Fruit fly (Drosophila melanogaster): ENCODE results near the gene CG44303.

DNA sequence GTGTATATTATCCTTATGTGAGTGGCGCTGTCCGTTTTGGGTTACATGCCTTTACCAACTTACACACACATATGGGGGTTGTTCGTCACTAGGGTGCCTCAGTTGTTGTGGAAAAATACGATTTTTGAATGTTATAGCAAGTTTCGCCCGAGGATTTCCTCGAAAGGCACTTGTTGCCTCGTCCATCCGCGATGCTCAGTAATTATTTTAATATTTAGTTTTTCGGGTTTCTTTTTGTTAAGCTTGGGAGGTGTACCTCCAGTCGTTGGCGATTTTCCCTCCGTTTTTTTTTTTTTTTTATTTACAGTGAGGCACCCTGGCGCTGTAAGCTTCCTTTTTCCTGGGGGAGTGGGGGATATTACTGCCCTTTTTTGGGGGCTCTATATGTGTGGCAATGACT is 9.2 kb upstream of the CG44303 start:
- peak; percentile 80 for TF ChIP-seq pdm3 (GFP tag; optimal IDR thresholded peaks at IDR 0.05)
- TF ChIP-seq CG15336 (GFP tag; IDR thresholded peaks at IDR 0.05): peak; percentile 89
- TF ChIP-seq CG8632 (GFP tag; optimal IDR thresholded peaks at IDR 0.05): peak; percentile 79
- TF ChIP-seq OdsH (GFP tag; optimal IDR thresholded peaks at IDR 0.05): peak; percentile 80

Measured in whole organism, prepupa.